Worm (Caenorhabditis elegans): Measurements from ENCODE around the gene F43C9.2.

- no peak for TF ChIP-seq ama-1 (optimal IDR thresholded peaks at IDR 0.05)
- no peak for TF ChIP-seq scrt-1 (GFP tag; IDR thresholded peaks at IDR 0.05)
- no peak for TF ChIP-seq hnd-1 (tag; optimal IDR thresholded peaks at IDR 0.05)
- TF ChIP-seq tbx-37 (GFP tag; conservative IDR thresholded peaks at IDR 0.05): no peak
- no peak for TF ChIP-seq tbx-11 (GFP tag; IDR thresholded peaks at IDR 0.05)
- no peak for TF ChIP-seq ets-7 (tag; optimal IDR thresholded peaks at IDR 0.05)
- TF ChIP-seq pes-1 (GFP tag; IDR thresholded peaks at IDR 0.05): no peak
- TF ChIP-seq hmg-4 (GFP tag; optimal IDR thresholded peaks at IDR 0.05): no peak
- TF ChIP-seq tra-4 (tag; optimal IDR thresholded peaks at IDR 0.05): no peak
Measured at ce11 chrX:4754725-4755124, 28.7 kb upstream of the F43C9.2 start, which contains the start of gene C39E6.2.

All from whole organism, early embryonic.